Worm (Caenorhabditis elegans) whole organism, early embryonic: ENCODE measurements around the gene pkn-1.

ENCODE experiments used
- aly-1 ChIP-seq: sonication (generic microtip); optimal IDR thresholded peaks from 2 replicates; lab custom pipeline; 2016; ENCODE audit warnings: missing genetic modification characterization, missing compliant biosample characterization
- ama-1 ChIP-seq: fragments of 150-350 bp; optimal IDR thresholded peaks from 2 replicates; lab custom pipeline; 2014
- flt-1 ChIP-seq: fragments of 200-800 bp; sonication (Bioruptor generic); IDR thresholded peaks from 2 replicates; pipeline ENCODE4 v1.3.6; 2022; ENCODE audit warnings: missing genetic modification characterization, missing compliant biosample characterization
- hmbx-1 ChIP-seq: sonication (generic microtip); optimal IDR thresholded peaks from 2 replicates; lab custom pipeline; 2016; ENCODE audit warnings: mild to moderate bottlenecking, missing genetic modification characterization, missing compliant biosample characterization
- hmg-4 ChIP-seq: fragments of 200-800 bp; sonication (Bioruptor generic); optimal IDR thresholded peaks from 2 replicates; lab custom pipeline; 2018; ENCODE audit warnings: mild to moderate bottlenecking, missing genetic modification characterization, missing compliant biosample characterization
- hnd-1 ChIP-seq: sonication (generic microtip); optimal IDR thresholded peaks from 2 replicates; lab custom pipeline; 2016; ENCODE audit warnings: missing genetic modification characterization, missing compliant biosample characterization
- pes-1 ChIP-seq: fragments of 200-800 bp; sonication (Bioruptor generic); IDR thresholded peaks from 2 replicates; pipeline ENCODE4 v1.3.6; 2022; ENCODE audit warnings: missing genetic modification reagents, missing genetic modification characterization, missing compliant biosample characterization
- scrt-1 ChIP-seq: fragments of 200-800 bp; sonication (Bioruptor generic); IDR thresholded peaks from 2 replicates; pipeline ENCODE4 v1.3.6; 2022; ENCODE audit warnings: missing genetic modification characterization, missing compliant biosample characterization
- sea-1 ChIP-seq: fragments of 200-800 bp; sonication (Bioruptor generic); conservative IDR thresholded peaks from 2 replicates; pipeline ENCODE4 v1.3.6; 2022; ENCODE audit warnings: missing genetic modification characterization, missing compliant biosample characterization

- TF ChIP-seq hmg-4 (no peak), ama-1 (lab: Kevin White, UChicago) (no peak), pes-1 (no peak), aly-1 (tag; lab: Kevin White, UChicago) (no peak), hnd-1 (tag; lab: Kevin White, UChicago) (no peak), sea-1 (GFP tag; lab: Robert Waterston, UW) (no peak), hmbx-1 (tag; lab: Kevin White, UChicago) (no peak), flt-1 (no peak), scrt-1 (GFP tag; lab: Robert Waterston, UW) (no peak)
Observed at ce11 chrX:10391174-10391573, 5.9 kb upstream of the pkn-1 start.
